Worm (Caenorhabditis elegans): ENCODE measurements around the gene T03F6.4.

Gene T03F6.4

DNA sequence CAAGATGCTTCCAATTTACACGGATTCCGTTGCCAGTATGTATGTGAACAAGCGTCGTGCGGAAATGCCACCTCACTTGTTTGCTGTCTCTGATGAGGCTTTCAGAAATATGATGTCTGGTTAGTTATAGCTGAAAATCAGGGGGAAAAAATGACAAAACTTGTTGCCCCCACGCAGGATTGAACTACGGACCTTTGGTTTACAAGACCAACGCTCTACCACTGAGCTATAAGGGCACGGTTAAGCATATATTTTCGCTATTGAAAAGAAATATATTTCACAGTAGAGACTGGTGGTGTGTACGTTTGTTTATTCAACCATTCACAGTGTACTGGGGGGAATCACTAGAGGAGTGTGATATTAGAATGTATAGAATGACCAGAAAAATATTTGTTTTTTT lies 25.3 kb downstream of the T03F6.4 start (continued):
- TF ChIP-seq lsl-1 (GFP tag; optimal IDR thresholded peaks at IDR 0.05) (peak; percentile 11), lin-26 (GFP tag; IDR thresholded peaks at IDR 0.05) (peak; percentile 72; the same call in 1 of the 2 replicates), ZK185.1 (tag; optimal IDR thresholded peaks at IDR 0.05; ENCODE audit: poor library complexity, severe bottlenecking) (peak; percentile 62), F23B12.7 (tag; optimal IDR thresholded peaks at IDR 0.05; ENCODE audit: insufficient read depth) (peak; percentile 22), nhr-80 (tag; optimal IDR thresholded peaks at IDR 0.05) (peak; percentile 17), F49E8.2 (tag; optimal IDR thresholded peaks at IDR 0.05; ENCODE audit: insufficient read depth) (peak; percentile 40), hmg-1.2 (GFP tag; IDR thresholded peaks at IDR 0.05) (peak; percentile 42; the same call in 1 of the 2 replicates), fkh-3 (tag; optimal IDR thresholded peaks at IDR 0.05) (peak; percentile 60), tbp1 (GFP tag; optimal IDR thresholded peaks at IDR 0.05) (peak; percentile 85), D2030.7 (GFP tag; IDR thresholded peaks at IDR 0.05) (peak; percentile 64), mes-4 (tag; optimal IDR thresholded peaks at IDR 0.05) (peak; percentile 61), nhr-90 (tag; optimal IDR thresholded peaks at IDR 0.05) (peak; percentile 57), F22D6.2 (tag; optimal IDR thresholded peaks at IDR 0.05) (no peak), ceh-91 (GFP tag; IDR thresholded peaks at IDR 0.05) (no peak)

- peak; percentile 3 for TF ChIP-seq lsl-1 (GFP tag; optimal IDR thresholded peaks at IDR 0.05)
- no peak for TF ChIP-seq hlh-26 (GFP tag; conservative IDR thresholded peaks at IDR 0.05)
- no peak for TF ChIP-seq nfya-1 (tag; optimal IDR thresholded peaks at IDR 0.05; ENCODE audit: borderline replicate concordance, insufficient read depth)
- no peak for TF ChIP-seq lir-1 (GFP tag; conservative IDR thresholded peaks at IDR 0.05)
- no peak for TF ChIP-seq egl-44 (GFP tag; IDR thresholded peaks at IDR 0.05)
- TF ChIP-seq K12H6.12 (tag; optimal IDR thresholded peaks at IDR 0.05) = no peak
- TF ChIP-seq F49E8.2 (tag; optimal IDR thresholded peaks at IDR 0.05; ENCODE audit: insufficient read depth) = no peak
- no peak for TF ChIP-seq nhr-90 (tag; optimal IDR thresholded peaks at IDR 0.05)
- TF ChIP-seq F57A8.1 (GFP tag; optimal IDR thresholded peaks at IDR 0.05) = no peak
- no peak for TF ChIP-seq Y79H2A.3 (GFP tag; conservative IDR thresholded peaks at IDR 0.05)
- 0 out of 2 replicates have a peak, but pooled peaks have one; percentile 21 for TF ChIP-seq D2030.7 (GFP tag; IDR thresholded peaks at IDR 0.05)
- no peak for TF ChIP-seq lin-26 (GFP tag; IDR thresholded peaks at IDR 0.05)
- no peak for TF ChIP-seq athp-1 (tag; optimal IDR thresholded peaks at IDR 0.05)
- no peak for TF ChIP-seq mel-28 (tag; optimal IDR thresholded peaks at IDR 0.05; ENCODE audit: borderline replicate concordance)
- no peak for TF ChIP-seq hlh-12 (tag; optimal IDR thresholded peaks at IDR 0.05)
- no peak for TF ChIP-seq tlf-1 (GFP tag; optimal IDR thresholded peaks at IDR 0.05)
- TF ChIP-seq T07F8.4 (tag; optimal IDR thresholded peaks at IDR 0.05) = no peak
- TF ChIP-seq ztf-3 (GFP tag; optimal IDR thresholded peaks at IDR 0.05) = no peak
- no peak for TF ChIP-seq lin-54 (GFP tag; optimal IDR thresholded peaks at IDR 0.05)
- no peak for TF ChIP-seq B0336.3 (GFP tag; IDR thresholded peaks at IDR 0.05)
- TF ChIP-seq madf-6 (GFP tag; IDR thresholded peaks at IDR 0.05) = peak; percentile 57
- no peak for TF ChIP-seq Y67H2A.10 (GFP tag; conservative IDR thresholded peaks at IDR 0.05)
- no peak for TF ChIP-seq ceh-40 (GFP tag; IDR thresholded peaks at IDR 0.05)
- TF ChIP-seq Y95B8A.8 (GFP tag; IDR thresholded peaks at IDR 0.05) = no peak
- no peak for TF ChIP-seq unc-130 (GFP tag; optimal IDR thresholded peaks at IDR 0.05)
- TF ChIP-seq somi-1 (GFP tag; optimal IDR thresholded peaks at IDR 0.05) = no peak
- TF ChIP-seq efl-1 (GFP tag; optimal IDR thresholded peaks at IDR 0.05) = peak; percentile 43
- TF ChIP-seq mcd-1 (GFP tag; IDR thresholded peaks at IDR 0.05) = no peak
- TF ChIP-seq him-1 (tag; optimal IDR thresholded peaks at IDR 0.05) = no peak
- no peak for TF ChIP-seq unc-62 (GFP tag; optimal IDR thresholded peaks at IDR 0.05)
- no peak for TF ChIP-seq madf-8 (GFP tag; conservative IDR thresholded peaks at IDR 0.05)
- no peak for TF ChIP-seq C06A6.2 (GFP tag; conservative IDR thresholded peaks at IDR 0.05)
- no peak for TF ChIP-seq bed-1 (GFP tag; IDR thresholded peaks at IDR 0.05)
- TF ChIP-seq B0019.2 (GFP tag; conservative IDR thresholded peaks at IDR 0.05) = no peak
- TF ChIP-seq B0261.1 (tag; optimal IDR thresholded peaks at IDR 0.05) = no peak
- peak; percentile 34 for TF ChIP-seq xnd-1 (tag; optimal IDR thresholded peaks at IDR 0.05)
- TF ChIP-seq rpc-1 (optimal IDR thresholded peaks at IDR 0.05) = no peak
- no peak for TF ChIP-seq rpc-1 (tag; optimal IDR thresholded peaks at IDR 0.05)
- TF ChIP-seq nhr-80 (tag; optimal IDR thresholded peaks at IDR 0.05) = no peak
- no peak for TF ChIP-seq lin-35 (GFP tag; optimal IDR thresholded peaks at IDR 0.05)
Observed at ce11 chrIII:13418975-13419374, 33.0 kb downstream of the T03F6.4 start.

All from whole organism, young adult.